Worm (Caenorhabditis elegans) whole organism, young adult: ENCODE data around the gene ZK757.1.

Source experiments
- F57C9.4 ChIP-seq: sonication (generic microtip); optimal IDR thresholded peaks from 2 replicates; lab custom pipeline; 2017; ENCODE audit warnings: mild to moderate bottlenecking, missing genetic modification characterization, missing compliant biosample characterization
- ceh-58 ChIP-seq: fragments of 200-800 bp; sonication (Bioruptor generic); IDR thresholded peaks from 2 replicates; pipeline ENCODE4 v1.3.6; 2022; ENCODE audit warnings: missing genetic modification characterization, missing compliant biosample characterization
- hmg-1.2 ChIP-seq: fragments of 200-800 bp; sonication (Bioruptor generic); IDR thresholded peaks from 2 replicates; pipeline ENCODE4 v1.3.6; 2022; ENCODE audit warnings: missing genetic modification reagents, missing genetic modification characterization, missing compliant biosample characterization
- lir-1 ChIP-seq: fragments of 200-800 bp; sonication (Bioruptor generic); conservative IDR thresholded peaks from 2 replicates; pipeline ENCODE4 v1.3.6; 2022; ENCODE audit warnings: missing genetic modification reagents, missing genetic modification characterization, missing compliant biosample characterization
- pha-4 ChIP-seq: fragments of 150-350 bp; sonication (generic microtip); optimal IDR thresholded peaks from 2 replicates; lab custom pipeline; 2014; ENCODE audit warnings: missing biosample characterization, missing genetic modification reagents, missing genetic modification characterization
- snpc-3.4 ChIP-seq: sonication (generic microtip); optimal IDR thresholded peaks from 2 replicates; lab custom pipeline; 2017; ENCODE audit warnings: missing genetic modification characterization, mild to moderate bottlenecking, missing compliant biosample characterization, antibody characterized with exemption, moderate library complexity, missing genotype, missing genetic modification reagents

- TF ChIP-seq lir-1 (GFP tag; lab: Robert Waterston, UW) = no peak
- TF ChIP-seq hmg-1.2 (GFP tag; lab: Robert Waterston, UW) = no peak
- no peak for TF ChIP-seq F57C9.4 (tag; lab: Kevin White, UChicago)
- TF ChIP-seq pha-4 (tag; lab: Kevin White, UChicago) = no peak
- TF ChIP-seq snpc-3.4 = no peak
- no peak for TF ChIP-seq ceh-58 (GFP tag; lab: Robert Waterston, UW)
These were observed 7.9 kb upstream of the ZK757.1 start, which contains the start of gene ZK757.2 for ce11 chrIII:9878828-9879227.
